Fruit fly (Drosophila melanogaster): ENCODE measurements around the gene ERR.

ERR gene

DNA sequence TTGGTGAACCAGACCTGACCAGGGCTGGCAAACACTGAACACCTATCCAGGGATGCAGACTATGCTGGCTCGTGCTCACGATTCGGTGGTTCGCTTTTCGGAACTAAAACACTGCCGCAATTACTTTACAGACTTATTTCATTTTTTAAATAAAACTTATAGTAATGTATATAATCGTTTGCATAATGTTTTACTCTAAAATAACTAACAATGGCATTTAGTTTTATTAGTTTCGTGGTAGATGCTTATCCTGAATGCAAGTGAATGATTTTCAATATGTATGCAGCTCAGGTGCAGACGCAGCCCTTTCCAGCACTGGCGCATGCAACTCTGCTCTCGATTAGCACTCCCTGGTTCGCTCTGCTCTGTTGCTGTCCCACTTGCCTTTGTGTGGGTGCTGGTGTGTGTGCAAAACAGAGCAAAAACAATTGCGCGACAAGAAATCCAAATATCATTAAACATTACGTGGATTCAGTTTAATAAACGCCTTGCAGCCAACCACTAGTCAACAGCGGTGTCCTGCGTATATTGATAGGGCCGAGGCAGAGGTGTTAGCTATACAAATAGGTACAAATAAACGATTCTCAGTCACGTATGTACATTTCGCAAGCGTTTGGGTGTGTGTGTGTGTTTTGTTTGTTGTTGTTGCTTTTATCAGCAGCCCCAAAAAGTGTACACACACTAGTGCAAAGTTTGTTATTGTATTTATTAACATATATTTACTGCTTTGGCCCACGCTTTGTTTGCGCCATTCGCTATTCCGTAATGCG, at the start of gene ERR, which contains the start of gene Atg18a (continued):
- TF ChIP-seq ewg (GFP tag; optimal IDR thresholded peaks at IDR 0.05) (no peak), Hr39 (optimal IDR thresholded peaks at IDR 0.05) (no peak), trh (GFP tag; optimal IDR thresholded peaks at IDR 0.05) (peak; percentile 24), CG14441 (GFP tag; IDR thresholded peaks at IDR 0.05) (peak; percentile 90), Ssrp (tag; optimal IDR thresholded peaks at IDR 0.05) (peak; percentile 88), disco-r (GFP tag; optimal IDR thresholded peaks at IDR 0.05) (no peak), CG1024 (GFP tag; IDR thresholded peaks at IDR 0.05) (peak; percentile 54; the same call in 1 of the 2 replicates), CG17912 (GFP tag; optimal IDR thresholded peaks at IDR 0.05) (peak; percentile 40), CG31388 (GFP tag; optimal IDR thresholded peaks at IDR 0.05) (peak; percentile 41), repo (GFP tag; optimal IDR thresholded peaks at IDR 0.05) (peak; percentile 20), Myb (GFP tag; optimal IDR thresholded peaks at IDR 0.05) (peak; percentile 51), pnt (GFP tag; optimal IDR thresholded peaks at IDR 0.05) (peak; percentile 79), Atf6 (GFP tag; IDR thresholded peaks at IDR 0.05) (peak; percentile 86), Dip2 (GFP tag; IDR thresholded peaks at IDR 0.05) (peak; percentile 61), CG5245 (GFP tag; optimal IDR thresholded peaks at IDR 0.05) (peak; percentile 82), Six4 (GFP tag; optimal IDR thresholded peaks at IDR 0.05) (peak; percentile 44), CG10654 (GFP tag; optimal IDR thresholded peaks at IDR 0.05) (peak; percentile 82), nau (GFP tag; optimal IDR thresholded peaks at IDR 0.05) (no peak), CG2116 (GFP tag; optimal IDR thresholded peaks at IDR 0.05) (peak; percentile 99), D19A (tag; optimal IDR thresholded peaks at IDR 0.05) (no peak), CG16813 (GFP tag; IDR thresholded peaks at IDR 0.05; ENCODE audit: partially characterized antibody) (peak; percentile 71), ato (GFP tag; IDR thresholded peaks at IDR 0.05; ENCODE audit: partially characterized antibody) (no peak), twi (tag; optimal IDR thresholded peaks at IDR 0.05) (peak; percentile 78), eve (GFP tag; optimal IDR thresholded peaks at IDR 0.05) (no peak), Oli (tag; optimal IDR thresholded peaks at IDR 0.05) (peak; percentile 80), Rx (GFP tag; IDR thresholded peaks at IDR 0.05) (peak; percentile 82), tio (GFP tag; optimal IDR thresholded peaks at IDR 0.05) (no peak), wdn (GFP tag; IDR thresholded peaks at IDR 0.05) (peak; percentile 79; the same call in 1 of the 2 replicates), prd (optimal IDR thresholded peaks at IDR 0.05) (no peak), prd (GFP tag; IDR thresholded peaks at IDR 0.05) (peak; percentile 93), seq (GFP tag; IDR thresholded peaks at IDR 0.05) (peak; percentile 77), p53 (GFP tag; optimal IDR thresholded peaks at IDR 0.05) (peak; percentile 8), CG9215 (GFP tag; IDR thresholded peaks at IDR 0.05) (peak; percentile 94), ERR (GFP tag; optimal IDR thresholded peaks at IDR 0.05) (peak; percentile 83), exex (tag; optimal IDR thresholded peaks at IDR 0.05) (peak; percentile 50), crc (GFP tag; optimal IDR thresholded peaks at IDR 0.05) (peak; percentile 36), CG16779 (GFP tag; IDR thresholded peaks at IDR 0.05) (peak; percentile 76; the same call in 1 of the 2 replicates), Fer2 (tag; optimal IDR thresholded peaks at IDR 0.05) (peak; percentile 82), Bdp1 (GFP tag; optimal IDR thresholded peaks at IDR 0.05) (peak; percentile 76), Vsx1 (GFP tag; optimal IDR thresholded peaks at IDR 0.05) (peak; percentile 41), hbn (GFP tag; IDR thresholded peaks at IDR 0.05; ENCODE audit: partially characterized antibody) (peak; percentile 50; the same call in 1 of the 2 replicates), toy (GFP tag; IDR thresholded peaks at IDR 0.05) (peak; percentile 52; the same call in 1 of the 2 replicates), HmgZ (tag; optimal IDR thresholded peaks at IDR 0.05) (peak; percentile 87), Ets97D (GFP tag; optimal IDR thresholded peaks at IDR 0.05) (peak; percentile 88), Usf (GFP tag; optimal IDR thresholded peaks at IDR 0.05) (peak; percentile 88), Nf-YA (GFP tag; IDR thresholded peaks at IDR 0.05) (no peak), CG15011 (GFP tag; optimal IDR thresholded peaks at IDR 0.05) (peak; percentile 56)

Measured in whole organism, embryonic.